Fruit fly (Drosophila melanogaster): ENCODE results near the gene Nmd3.

Nmd3 gene

DNA sequence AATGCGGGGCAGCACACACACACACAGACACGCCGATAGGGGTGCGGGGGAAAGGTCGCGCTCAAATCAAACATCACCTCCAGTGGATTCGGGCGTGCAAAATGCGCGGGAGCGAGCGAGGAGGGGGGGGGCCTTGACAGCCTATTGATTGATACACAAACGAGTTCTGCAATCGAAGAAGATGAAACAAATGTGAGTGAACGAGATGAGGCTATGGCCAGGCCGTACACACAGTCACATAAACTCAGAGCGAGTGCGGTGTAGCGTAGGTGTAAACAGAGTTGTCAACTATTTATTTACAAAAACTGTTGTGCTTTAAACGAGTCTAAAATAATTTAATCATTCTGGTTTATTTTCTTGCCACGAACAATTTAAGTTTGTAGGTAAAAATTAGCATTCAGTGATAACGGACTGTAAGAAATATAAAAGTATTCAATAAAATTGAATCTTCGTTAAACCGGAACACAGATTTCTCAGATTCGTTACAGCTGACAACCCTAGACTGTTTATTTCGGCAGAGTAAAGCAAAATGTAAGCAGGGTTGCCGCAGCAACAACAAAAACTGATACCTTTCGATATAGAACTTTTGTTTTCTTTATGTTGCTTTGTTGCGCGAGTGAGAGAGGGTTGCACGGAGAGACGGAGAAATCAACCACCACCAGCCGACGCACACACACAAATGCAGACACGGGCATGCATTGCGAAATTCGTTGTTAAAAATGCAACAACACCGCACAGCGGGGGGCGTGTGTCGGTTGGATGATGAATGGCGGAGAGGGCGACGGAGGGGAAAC is 49.3 kb downstream of the Nmd3 start (continued):
- TF ChIP-seq ken (GFP tag; IDR thresholded peaks at IDR 0.05) (peak; percentile 59; the same call in 2 of the 3 replicates), ind (GFP tag; optimal IDR thresholded peaks at IDR 0.05) (peak; percentile 85), NK7.1 (GFP tag; optimal IDR thresholded peaks at IDR 0.05) (peak; percentile 78), jing (GFP tag; optimal IDR thresholded peaks at IDR 0.05) (peak; percentile 73), CG4707 (GFP tag; optimal IDR thresholded peaks at IDR 0.05) (peak; percentile 39), gcm (GFP tag; optimal IDR thresholded peaks at IDR 0.05) (peak; percentile 86), CG11723 (GFP tag; optimal IDR thresholded peaks at IDR 0.05) (peak; percentile 83), CG11696 (GFP tag; IDR thresholded peaks at IDR 0.05) (peak; percentile 62), YL-1 (GFP tag; optimal IDR thresholded peaks at IDR 0.05) (peak; percentile 70), CG3407 (GFP tag; optimal IDR thresholded peaks at IDR 0.05) (peak; percentile 67), CG9817 (tag; optimal IDR thresholded peaks at IDR 0.05) (peak; percentile 87), CG1529 (GFP tag; optimal IDR thresholded peaks at IDR 0.05) (peak; percentile 82), psq (GFP tag; optimal IDR thresholded peaks at IDR 0.05) (peak; percentile 56), CG11560 (tag; IDR thresholded peaks at IDR 0.05) (peak; percentile 57; the same call in 1 of the 3 replicates), CG4360 (GFP tag; IDR thresholded peaks at IDR 0.05) (peak; percentile 85), tx (GFP tag; optimal IDR thresholded peaks at IDR 0.05) (peak; percentile 64), chif (GFP tag; optimal IDR thresholded peaks at IDR 0.05) (peak; percentile 77 to 86), CG13624 (GFP tag; optimal IDR thresholded peaks at IDR 0.05) (peak; percentile 86), oc (tag; optimal IDR thresholded peaks at IDR 0.05) (peak; percentile 71), CG2202 (tag; optimal IDR thresholded peaks at IDR 0.05) (peak; percentile 83), NfI (GFP tag; optimal IDR thresholded peaks at IDR 0.05) (peak; percentile 89), Asciz (GFP tag; optimal IDR thresholded peaks at IDR 0.05) (peak; percentile 88), Six4 (GFP tag; optimal IDR thresholded peaks at IDR 0.05) (peak; percentile 77), pfk (GFP tag; optimal IDR thresholded peaks at IDR 0.05) (peak; percentile 52), toy (GFP tag; IDR thresholded peaks at IDR 0.05) (peak; percentile 58), HHEX (GFP tag; optimal IDR thresholded peaks at IDR 0.05) (peak; percentile 92), h (optimal IDR thresholded peaks at IDR 0.05) (no peak), CG31388 (GFP tag; optimal IDR thresholded peaks at IDR 0.05) (peak; percentile 36), CG30020 (tag; optimal IDR thresholded peaks at IDR 0.05) (peak; percentile 64), CG3847 (GFP tag; IDR thresholded peaks at IDR 0.05) (peak; percentile 83), chm (GFP tag; IDR thresholded peaks at IDR 0.05) (peak; percentile 67), CG9609 (GFP tag; optimal IDR thresholded peaks at IDR 0.05) (peak; percentile 67), CG14710 (tag; optimal IDR thresholded peaks at IDR 0.05) (peak; percentile 92), MESR4 (GFP tag; optimal IDR thresholded peaks at IDR 0.05) (peak; percentile 17), Hmr (GFP tag; optimal IDR thresholded peaks at IDR 0.05) (peak; percentile 92), pan (optimal IDR thresholded peaks at IDR 0.05) (no peak), pan (GFP tag; optimal IDR thresholded peaks at IDR 0.05 in 1 of 2, IDR thresholded peaks at IDR 0.05 in 1 of 2) (peak in 1 of 2 experiments; percentile 90), CG7357 (GFP tag; IDR thresholded peaks at IDR 0.05) (peak; percentile 66; the same call in 2 of the 3 replicates), stwl (tag; optimal IDR thresholded peaks at IDR 0.05) (peak; percentile 53), kni (GFP tag; optimal IDR thresholded peaks at IDR 0.05) (peak; percentile 81), CG30403 (GFP tag; optimal IDR thresholded peaks at IDR 0.05) (peak; percentile 89), Stat92E (GFP tag; optimal IDR thresholded peaks at IDR 0.05) (peak in 1 of 3 experiments; percentile 52), CG10979 (tag; optimal IDR thresholded peaks at IDR 0.05) (peak; percentile 90), her (GFP tag; optimal IDR thresholded peaks at IDR 0.05) (peak; percentile 62), CG9932 (GFP tag; IDR thresholded peaks at IDR 0.05) (peak; percentile 79), nau (GFP tag; optimal IDR thresholded peaks at IDR 0.05) (peak; percentile 88), trem (tag; optimal IDR thresholded peaks at IDR 0.05) (peak; percentile 81), CG33557 (GFP tag; optimal IDR thresholded peaks at IDR 0.05) (peak; percentile 91), zen (tag; optimal IDR thresholded peaks at IDR 0.05) (peak; percentile 81)

Data from whole organism, embryonic.